Fruit fly (Drosophila melanogaster): ENCODE measurements around the gene CG44574.

dm6 chr2L:5876474-5877067 is 7.0 kb upstream of the CG44574 start:
- TF ChIP-seq CG2129 (GFP tag; IDR thresholded peaks at IDR 0.05; ENCODE audit: partially characterized antibody) = no peak
- no peak for TF ChIP-seq CG6791 (GFP tag; IDR thresholded peaks at IDR 0.05; ENCODE audit: partially characterized antibody)
- no peak for TF ChIP-seq fru (optimal IDR thresholded peaks at IDR 0.05)
